Fruit fly (Drosophila melanogaster) whole organism, embryonic: ENCODE results near the gene CG31948.
A peak's percentile ranks its signal among the peaks of the same experiment; 100 is the strongest.

Experiments
- Adf1 ChIP-seq: fragments of 200-800 bp; sonication (Bioruptor generic); IDR thresholded peaks from 2 replicates; pipeline ENCODE4 v1.3.6; 2022; ENCODE audit warnings: missing biosample characterization, missing genetic modification characterization
- CG13775 ChIP-seq: fragments of 200-800 bp; sonication (Bioruptor generic); optimal IDR thresholded peaks from 3 replicates; lab custom pipeline; 2017; ENCODE audit warnings: missing biosample characterization, mild to moderate bottlenecking, missing genetic modification characterization
- CG15269 ChIP-seq: fragments of 200-800 bp; sonication (Bioruptor generic); optimal IDR thresholded peaks from 2 replicates; lab custom pipeline; 2018; ENCODE audit warnings: missing biosample characterization, mild to moderate bottlenecking, missing genetic modification characterization, moderate library complexity
- CG17328 ChIP-seq: fragments of 200-800 bp; sonication (Bioruptor generic); IDR thresholded peaks from 2 replicates; pipeline ENCODE4 v1.3.6; 2022; ENCODE audit warnings: missing biosample characterization, missing genetic modification characterization
- CG17359 ChIP-seq: fragments of 200-800 bp; sonication (Bioruptor generic); optimal IDR thresholded peaks from 3 replicates; lab custom pipeline; 2018; ENCODE audit warnings: missing biosample characterization, mild to moderate bottlenecking, missing genetic modification characterization, moderate library complexity
- CG18599 ChIP-seq: fragments of 200-800 bp; sonication (Bioruptor generic); optimal IDR thresholded peaks from 3 replicates; lab custom pipeline; 2017; ENCODE audit warnings: missing biosample characterization, missing genetic modification characterization, mild to moderate bottlenecking, moderate library complexity, missing genetic modification reagents
- CG18619 ChIP-seq: fragments of 200-800 bp; sonication (Bioruptor generic); optimal IDR thresholded peaks from 3 replicates; lab custom pipeline; 2017; ENCODE audit warnings: missing biosample characterization, mild to moderate bottlenecking, missing genetic modification characterization
- CG2678 ChIP-seq: fragments of 200-800 bp; sonication (Bioruptor generic); optimal IDR thresholded peaks from 3 replicates; lab custom pipeline; 2019; ENCODE audit warnings: missing biosample characterization, mild to moderate bottlenecking, missing genetic modification characterization, moderate library complexity
- CG2712 ChIP-seq: fragments of 200-800 bp; optimal IDR thresholded peaks from 3 replicates; lab custom pipeline; 2019; ENCODE audit warnings: missing biosample characterization, mild to moderate bottlenecking, missing genetic modification characterization, moderate library complexity
- CG30020 ChIP-seq: fragments of 200-800 bp; optimal IDR thresholded peaks from 2 replicates; lab custom pipeline; 2019; ENCODE audit warnings: missing biosample characterization, mild to moderate bottlenecking, missing genetic modification characterization, moderate library complexity
- CG3163 ChIP-seq: fragments of 200-800 bp; sonication (Bioruptor generic); optimal IDR thresholded peaks from 3 replicates; lab custom pipeline; 2016; ENCODE audit warnings: missing biosample characterization, missing genetic modification characterization
- CG9797 ChIP-seq: fragments of 200-800 bp; sonication (Bioruptor generic); optimal IDR thresholded peaks from 3 replicates; lab custom pipeline; 2018; ENCODE audit warnings: missing biosample characterization, mild to moderate bottlenecking, missing genetic modification characterization
- CG9817 ChIP-seq: fragments of 200-800 bp; sonication (Bioruptor generic); optimal IDR thresholded peaks from 2 replicates; lab custom pipeline; 2018; ENCODE audit warnings: missing biosample characterization, mild to moderate bottlenecking, missing genetic modification characterization, moderate library complexity
- CTCF ChIP-seq: fragments of 200-800 bp; sonication (Bioruptor generic); optimal IDR thresholded peaks from 2 replicates; lab custom pipeline; 2017; ENCODE audit warnings: missing biosample characterization, mild to moderate bottlenecking, missing genetic modification characterization, moderate library complexity
- Dbx ChIP-seq: fragments of 200-800 bp; sonication (Bioruptor generic); IDR thresholded peaks from 3 replicates; pipeline ENCODE4 v1.3.6; 2022; ENCODE audit warnings: missing biosample characterization, missing genetic modification characterization
- Dfd ChIP-seq, 2 experiments: fragments of >200 bp; optimal IDR thresholded peaks; 2 replicates each; lab custom pipeline; 2017; ENCODE audit warnings: missing biosample characterization in 2 of 2, missing genetic modification characterization in 2 of 2
- Gsc ChIP-seq: fragments of 200-800 bp; sonication (Bioruptor generic); IDR thresholded peaks from 2 replicates; pipeline ENCODE4 v1.3.6; 2022; ENCODE audit warnings: missing biosample characterization, missing genetic modification characterization
- Mad ChIP-seq: fragments of 200-800 bp; sonication (Bioruptor generic); optimal IDR thresholded peaks from 2 replicates; lab custom pipeline; 2016; ENCODE audit warnings: missing biosample characterization, missing genetic modification characterization
- Nf-YB ChIP-seq: fragments of 200-800 bp; sonication (Bioruptor generic); optimal IDR thresholded peaks from 3 replicates; lab custom pipeline; 2019; ENCODE audit warnings: missing biosample characterization, mild to moderate bottlenecking, missing genetic modification characterization, moderate library complexity
- PHDP ChIP-seq: fragments of 200-800 bp; sonication (Bioruptor generic); optimal IDR thresholded peaks from 3 replicates; lab custom pipeline; 2018; ENCODE audit warnings: missing biosample characterization, mild to moderate bottlenecking, missing genetic modification characterization, moderate library complexity
- Sox102F ChIP-seq: fragments of 200-800 bp; sonication (Bioruptor generic); optimal IDR thresholded peaks from 2 replicates; lab custom pipeline; 2018; ENCODE audit warnings: missing biosample characterization, mild to moderate bottlenecking, missing genetic modification characterization, moderate library complexity
- TFAM ChIP-seq: fragments of 200-800 bp; sonication (Bioruptor generic); optimal IDR thresholded peaks from 2 replicates; lab custom pipeline; 2017; ENCODE audit warnings: missing biosample characterization, missing genetic modification characterization, inconsistent platforms
- Xbp1 ChIP-seq: fragments of 200-800 bp; sonication (Bioruptor generic); optimal IDR thresholded peaks from 3 replicates; lab custom pipeline; 2016; ENCODE audit warnings: missing biosample characterization, mild to moderate bottlenecking, missing genetic modification characterization
- Xrp1 ChIP-seq: fragments of 200-800 bp; sonication (Bioruptor generic); IDR thresholded peaks from 2 replicates; pipeline ENCODE4 v1.3.6; 2022; ENCODE audit warnings: missing biosample characterization, missing genetic modification characterization
- ab ChIP-seq: fragments of 200-800 bp; sonication (Bioruptor generic); optimal IDR thresholded peaks from 2 replicates; lab custom pipeline; 2016; ENCODE audit warnings: missing biosample characterization, missing genetic modification characterization
- aop ChIP-seq: fragments of 200-800 bp; sonication (Bioruptor generic); IDR thresholded peaks from 2 replicates; pipeline ENCODE4 v1.3.6; 2022; ENCODE audit warnings: missing biosample characterization, missing genetic modification characterization
- ara ChIP-seq: fragments of 200-800 bp; sonication (Bioruptor generic); IDR thresholded peaks from 2 replicates; pipeline ENCODE4 v1.3.6; 2022; ENCODE audit warnings: missing biosample characterization, missing genetic modification characterization
- crol ChIP-seq: fragments of 200-800 bp; sonication (Bioruptor generic); IDR thresholded peaks from 2 replicates; pipeline ENCODE4 v1.3.6; 2022; ENCODE audit warnings: missing biosample characterization, missing genetic modification characterization
- cwo ChIP-seq: fragments of 200-800 bp; sonication (Bioruptor generic); optimal IDR thresholded peaks from 3 replicates; lab custom pipeline; 2017; ENCODE audit warnings: missing biosample characterization, missing genetic modification characterization, mild to moderate bottlenecking, moderate library complexity, missing genetic modification reagents
- dmrt99B ChIP-seq: fragments of 200-800 bp; sonication (Bioruptor generic); optimal IDR thresholded peaks from 2 replicates; lab custom pipeline; 2018; ENCODE audit warnings: missing biosample characterization, mild to moderate bottlenecking, missing genetic modification characterization, moderate library complexity
- dysf ChIP-seq: fragments of 200-800 bp; sonication (Bioruptor generic); IDR thresholded peaks from 3 replicates; pipeline ENCODE4 v1.3.6; 2022; ENCODE audit warnings: missing biosample characterization, missing genetic modification characterization
- gt ChIP-seq: fragments of 200-800 bp; sonication (Bioruptor generic); IDR thresholded peaks from 2 replicates; pipeline ENCODE4 v1.3.6; 2022; ENCODE audit warnings: missing biosample characterization, missing genetic modification characterization
- ind ChIP-seq: fragments of 200-800 bp; sonication (Bioruptor generic); optimal IDR thresholded peaks from 3 replicates; lab custom pipeline; 2016; ENCODE audit warnings: missing biosample characterization, missing genetic modification characterization
- insv ChIP-seq, 2 experiments: fragments of 200-800 bp; sonication (Bioruptor generic); optimal IDR thresholded peaks; 3 replicates each; lab custom pipeline; 2016 to 2018; ENCODE audit warnings: missing biosample characterization in 2 of 2, missing genetic modification characterization in 2 of 2
- jing ChIP-seq: fragments of 200-800 bp; sonication (Bioruptor generic); optimal IDR thresholded peaks from 2 replicates; lab custom pipeline; 2018; ENCODE audit warnings: missing biosample characterization, mild to moderate bottlenecking, missing genetic modification characterization
- kni ChIP-seq: fragments of 200-800 bp; sonication (Bioruptor generic); optimal IDR thresholded peaks from 3 replicates; lab custom pipeline; 2017; ENCODE audit warnings: mild to moderate bottlenecking, missing biosample characterization, missing genetic modification reagents, missing genetic modification characterization
- knrl ChIP-seq: fragments of 200-800 bp; sonication (Bioruptor generic); IDR thresholded peaks from 3 replicates; pipeline ENCODE4 v1.3.6; 2022; ENCODE audit warnings: missing biosample characterization, missing genetic modification characterization; ENCODE audit not compliant: partially characterized antibody
- mam ChIP-seq: fragments of 200-800 bp; sonication (Bioruptor generic); optimal IDR thresholded peaks from 3 replicates; lab custom pipeline; 2016; ENCODE audit warnings: missing biosample characterization, missing genetic modification characterization
- mld ChIP-seq: fragments of 200-800 bp; sonication (Bioruptor generic); IDR thresholded peaks from 3 replicates; pipeline ENCODE4 v1.3.6; 2022; ENCODE audit warnings: missing biosample characterization, missing genetic modification characterization; ENCODE audit not compliant: partially characterized antibody
- nerfin-2 ChIP-seq: fragments of 200-800 bp; sonication (Bioruptor generic); IDR thresholded peaks from 2 replicates; pipeline ENCODE4 v1.3.6; 2022; ENCODE audit warnings: missing biosample characterization, missing genetic modification characterization; ENCODE audit not compliant: partially characterized antibody
- otp ChIP-seq: fragments of 200-800 bp; sonication (Bioruptor generic); IDR thresholded peaks from 3 replicates; pipeline ENCODE4, ENCODE4 v1.3.6; 2022; ENCODE audit warnings: missing biosample characterization, missing genetic modification characterization
- pfk ChIP-seq: fragments of 200-800 bp; sonication (Bioruptor generic); optimal IDR thresholded peaks from 2 replicates; lab custom pipeline; 2018; ENCODE audit warnings: missing biosample characterization, mild to moderate bottlenecking, missing genetic modification characterization, moderate library complexity
- pros ChIP-seq: fragments of 200-800 bp; sonication (Bioruptor generic); optimal IDR thresholded peaks from 3 replicates; lab custom pipeline; 2019; ENCODE audit warnings: missing biosample characterization, mild to moderate bottlenecking, missing genetic modification characterization, moderate library complexity
- sens ChIP-seq: fragments of 200-800 bp; sonication (Bioruptor generic); peaks from one replicate; lab custom pipeline; 2016; ENCODE audit warnings: missing biosample characterization, missing genetic modification characterization
- sim ChIP-seq: fragments of 200-800 bp; sonication (Bioruptor generic); IDR thresholded peaks from 2 replicates; pipeline ENCODE4 v1.3.6; 2022; ENCODE audit warnings: missing biosample characterization, missing genetic modification characterization
- slou ChIP-seq: fragments of 200-800 bp; sonication (Bioruptor generic); optimal IDR thresholded peaks from 3 replicates; lab custom pipeline; 2016; ENCODE audit warnings: missing biosample characterization, missing genetic modification characterization
- sqz ChIP-seq: fragments of 200-800 bp; sonication (Bioruptor generic); optimal IDR thresholded peaks from 3 replicates; lab custom pipeline; 2018; ENCODE audit warnings: missing biosample characterization, mild to moderate bottlenecking, missing genetic modification characterization
- tap ChIP-seq: fragments of 200-800 bp; optimal IDR thresholded peaks from 3 replicates; lab custom pipeline; 2019; ENCODE audit warnings: missing biosample characterization, mild to moderate bottlenecking, missing genetic modification characterization, moderate library complexity
- tup ChIP-seq: fragments of 200-800 bp; sonication (Bioruptor generic); optimal IDR thresholded peaks from 2 replicates; lab custom pipeline; 2016; ENCODE audit warnings: missing biosample characterization, mild to moderate bottlenecking, missing genetic modification characterization, moderate library complexity
- vvl ChIP-seq: fragments of 200-800 bp; sonication (Bioruptor generic); IDR thresholded peaks from 2 replicates; pipeline ENCODE4 v1.3.6; 2022; ENCODE audit warnings: missing biosample characterization, missing genetic modification characterization
- yki ChIP-seq: fragments of >200 bp; optimal IDR thresholded peaks from 3 replicates; lab custom pipeline; 2018

Gene CG31948

dm6 chr2L:2397080-2397479 lies 19.4 kb downstream of the CG31948 start (continued):
- TF ChIP-seq kni (GFP tag; lab: Kevin White, UChicago) (no peak), CG15269 (tag; lab: Kevin White, UChicago) (no peak), sqz (GFP tag; lab: Kevin White, UChicago) (no peak), CG9817 (tag; lab: Kevin White, UChicago) (no peak), ab (GFP tag; lab: Kevin White, UChicago) (no peak), sens (GFP tag; lab: Kevin White, UChicago) (peak; percentile 53), nerfin-2 (GFP tag; lab: Robert Waterston, UW) (no peak), Xbp1 (GFP tag; lab: Kevin White, UChicago) (peak; percentile 9), ind (GFP tag; lab: Kevin White, UChicago) (no peak), CG18619 (no peak), Adf1 (GFP tag; lab: Robert Waterston, UW) (no peak)

dm6 chr2L:2394872-2395271 lies 21.6 kb downstream of the CG31948 start:
- no peak for TF ChIP-seq Dbx (GFP tag; lab: Robert Waterston, UW)
- no peak for TF ChIP-seq tup (GFP tag; lab: Kevin White, UChicago)
- no peak for TF ChIP-seq insv (GFP tag; optimal IDR thresholded peaks at IDR 0.05; lab: Kevin White, UChicago)
- no peak for TF ChIP-seq slou (GFP tag; lab: Kevin White, UChicago)
- no peak for TF ChIP-seq Dfd (GFP tag; optimal IDR thresholded peaks at IDR 0.05; lab: Kevin White, UChicago)
- peak; percentile 27; the same call in 1 of the 2 replicates for TF ChIP-seq vvl
- TF ChIP-seq CG2678 (tag; lab: Kevin White, UChicago), result peak; percentile 36
- no peak for TF ChIP-seq ara (GFP tag; lab: Robert Waterston, UW)
- no peak for TF ChIP-seq mam (GFP tag; lab: Kevin White, UChicago)
- TF ChIP-seq jing (GFP tag; lab: Kevin White, UChicago), result no peak
- TF ChIP-seq Xrp1 (GFP tag; lab: Robert Waterston, UW), result 0 out of 2 replicates have a peak, but pooled peaks have one; percentile 9
- no peak for TF ChIP-seq pfk (GFP tag; lab: Kevin White, UChicago)
- no peak for TF ChIP-seq kni (GFP tag; lab: Kevin White, UChicago)
- TF ChIP-seq Mad (GFP tag; lab: Kevin White, UChicago), result no peak
- no peak for TF ChIP-seq crol (GFP tag; lab: Robert Waterston, UW)
- no peak for TF ChIP-seq otp (GFP tag; lab: Robert Waterston, UW)
- TF ChIP-seq CG3163 (GFP tag; lab: Kevin White, UChicago), result no peak
- no peak for TF ChIP-seq CG30020
- no peak for TF ChIP-seq CTCF
- peak; percentile 37 for TF ChIP-seq Sox102F (GFP tag; lab: Kevin White, UChicago)
- peak; percentile 38 for TF ChIP-seq dmrt99B (tag; lab: Kevin White, UChicago)
- TF ChIP-seq PHDP (tag; lab: Kevin White, UChicago), result peak; percentile 4
- no peak for TF ChIP-seq knrl (GFP tag; lab: Robert Waterston, UW)
- peak; percentile 45; the same call in 1 of the 2 replicates for TF ChIP-seq CG17328
- no peak for TF ChIP-seq mld
- no peak for TF ChIP-seq Nf-YB (GFP tag; lab: Kevin White, UChicago)
- peak; percentile 7 for TF ChIP-seq CG17359 (tag; lab: Kevin White, UChicago)
- no peak for TF ChIP-seq tap (tag; lab: Kevin White, UChicago)
- no peak for TF ChIP-seq Gsc (GFP tag; lab: Robert Waterston, UW)
- TF ChIP-seq aop (GFP tag; lab: Robert Waterston, UW), result no peak
- peak; percentile 48 for TF ChIP-seq CG18599 (GFP tag; lab: Kevin White, UChicago)
- TF ChIP-seq pros (GFP tag; lab: Kevin White, UChicago), result no peak
- no peak for TF ChIP-seq dysf (GFP tag; lab: Robert Waterston, UW)
- TF ChIP-seq CG9797 (GFP tag; lab: Kevin White, UChicago), result no peak
- no peak for TF ChIP-seq CG13775 (GFP tag; lab: Kevin White, UChicago)
- TF ChIP-seq sim, result no peak
- no peak for TF ChIP-seq gt (GFP tag; lab: Robert Waterston, UW)
- TF ChIP-seq cwo (GFP tag; lab: Kevin White, UChicago), result no peak
- TF ChIP-seq CG15269 (tag; lab: Kevin White, UChicago), result peak; percentile 3
- TF ChIP-seq TFAM (GFP tag; lab: Kevin White, UChicago), result no peak
- TF ChIP-seq CG2712 (tag; lab: Kevin White, UChicago), result no peak
- no peak for TF ChIP-seq yki (lab: Kevin White, UChicago)
